Fruit fly (Drosophila melanogaster) whole organism: ENCODE measurements around the gene Rab10.
"Not testable (repeated sequence)": the region's sequence is repeated elsewhere in the genome, so short reads cannot be mapped to it uniquely, and the experiment has no call there.

Experiments
- CG8478 ChIP-seq: fragments of >200 bp; optimal IDR thresholded peaks from 2 replicates; lab custom pipeline; 2018; ENCODE audit warnings: inconsistent platforms
- Dll ChIP-seq: fragments of >200 bp; optimal IDR thresholded peaks from 2 replicates; lab custom pipeline; 2017
- EcR ChIP-seq, 2 experiments: fragments of >200 bp; optimal IDR thresholded peaks; 2 replicates each; lab custom pipeline; 2017; ENCODE audit warnings: missing biosample characterization in 2 of 2, missing genetic modification characterization in 2 of 2, missing genetic modification reagents in 2 of 2
- pan ChIP-seq: fragments of >200 bp; optimal IDR thresholded peaks from 2 replicates; lab custom pipeline; 2017
- psq ChIP-seq: fragments of >200 bp; optimal IDR thresholded peaks from 2 replicates; lab custom pipeline; 2017
- usp ChIP-seq: fragments of >200 bp; optimal IDR thresholded peaks from 2 replicates; lab custom pipeline; 2017; ENCODE audit warnings: missing biosample characterization, missing genetic modification characterization, mixed read lengths

The Rab10 gene

dm6 chrX:20251069-20251468 is at the start of gene Rab10, which contains the start of gene CG17068:
Rab10 (plus strand) TSS chrX:20251338.
CG17068 (minus strand) TSS chrX:20251093.
- TF ChIP-seq Dll (no peak), pan (no peak), CG8478 (no peak), EcR (GFP tag; optimal IDR thresholded peaks at IDR 0.05; lab: Kevin White, UChicago) (no peak), psq (lab: Kevin White, UChicago) (no peak), usp (no peak)

- TF ChIP-seq pan; CG8478; EcR (GFP tag; optimal IDR thresholded peaks at IDR 0.05; lab: Kevin White, UChicago): not testable (repeated sequence)
Observed at dm6 chrX:20201833-20202232, 49.3 kb upstream of the Rab10 start, which contains the start of gene SdicA. SdicA (minus strand) TSS chrX:20201933.

dm6 chrX:20209503-20209902 is 41.6 kb upstream of the Rab10 start, which contains the start of gene SdicB:
SdicB (minus strand) TSS chrX:20209603.
- TF ChIP-seq usp; EcR (GFP tag; optimal IDR thresholded peaks at IDR 0.05; lab: Kevin White, UChicago); CG8478: not testable (repeated sequence)

dm6 chrX:20217159-20217558 is 34.0 kb upstream of the Rab10 start, which contains the start of gene SdicC:
SdicC (minus strand) TSS chrX:20217259.
- TF ChIP-seq usp; EcR (GFP tag; optimal IDR thresholded peaks at IDR 0.05; lab: Kevin White, UChicago); CG8478: not testable (repeated sequence)

- TF ChIP-seq Dll; CG8478; psq (lab: Kevin White, UChicago): not testable (repeated sequence)
Observed at dm6 chrX:20224920-20225319, 26.2 kb upstream of the Rab10 start, which contains the start of gene Sdic4. Sdic4 (minus strand) TSS chrX:20225020.

- TF ChIP-seq CG8478 (no peak), Dll (no peak), usp (no peak), psq (lab: Kevin White, UChicago) (no peak), pan (no peak), EcR (GFP tag; optimal IDR thresholded peaks at IDR 0.05; lab: Kevin White, UChicago) (no peak)
Observed at dm6 chrX:20231658-20232057, 19.5 kb upstream of the Rab10 start.

dm6 chrX:20235794-20236513 is 15.2 kb upstream of the Rab10 start, which contains the start of gene sw:
sw (minus strand) TSS chrX:20236382.
- no peak for TF ChIP-seq usp
- TF ChIP-seq pan: no peak
- no peak for TF ChIP-seq CG8478
- TF ChIP-seq psq (lab: Kevin White, UChicago): no peak
- no peak for TF ChIP-seq Dll
- no peak for TF ChIP-seq EcR (GFP tag; optimal IDR thresholded peaks at IDR 0.05; lab: Kevin White, UChicago)

- TF ChIP-seq psq (lab: Kevin White, UChicago) (no peak), EcR (GFP tag; optimal IDR thresholded peaks at IDR 0.05; lab: Kevin White, UChicago) (no peak), Dll (no peak), pan (no peak), usp (no peak), CG8478 (no peak)
Observed at dm6 chrX:20237914-20238313, 13.2 kb upstream of the Rab10 start.

dm6 chrX:20238736-20239607 is 12.2 kb upstream of the Rab10 start:
- TF ChIP-seq psq (lab: Kevin White, UChicago): no peak
- no peak for TF ChIP-seq CG8478
- TF ChIP-seq Dll: no peak
- no peak for TF ChIP-seq EcR (GFP tag; optimal IDR thresholded peaks at IDR 0.05; lab: Kevin White, UChicago)
- no peak for TF ChIP-seq pan
- TF ChIP-seq usp: no peak

- TF ChIP-seq CG8478: no peak
- TF ChIP-seq psq (lab: Kevin White, UChicago): no peak
- no peak for TF ChIP-seq usp
- TF ChIP-seq pan: no peak
- no peak for TF ChIP-seq EcR (GFP tag; optimal IDR thresholded peaks at IDR 0.05; lab: Kevin White, UChicago)
Observed at dm6 chrX:20239608-20239941, 11.6 kb upstream of the Rab10 start, which contains the start of gene obst-A. obst-A (plus strand) TSS chrX:20239855.

- TF ChIP-seq psq (lab: Kevin White, UChicago): no peak
- TF ChIP-seq EcR (GFP tag; optimal IDR thresholded peaks at IDR 0.05; lab: Kevin White, UChicago): no peak
- no peak for TF ChIP-seq usp
- no peak for TF ChIP-seq pan
- no peak for TF ChIP-seq CG8478
- no peak for TF ChIP-seq Dll
Observed at dm6 chrX:20240518-20241186, 10.5 kb upstream of the Rab10 start.

dm6 chrX:20243274-20243839 is 7.8 kb upstream of the Rab10 start:
- TF ChIP-seq pan: no peak
